Fruit fly (Drosophila melanogaster) whole organism, embryonic: Measurements from ENCODE around the gene Sox21a.

Experiments
- Adf1 ChIP-seq: fragments of 200-800 bp; sonication (Bioruptor generic); IDR thresholded peaks from 2 replicates; pipeline ENCODE4 v1.3.6; 2022; ENCODE audit warnings: missing biosample characterization, missing genetic modification characterization
- Atf-2 ChIP-seq: fragments of 200-800 bp; sonication (Bioruptor generic); optimal IDR thresholded peaks from 2 replicates; lab custom pipeline; 2016; ENCODE audit warnings: missing biosample characterization, missing genetic modification characterization
- Bteb2 ChIP-seq: fragments of 200-800 bp; sonication (Bioruptor generic); optimal IDR thresholded peaks from 2 replicates; lab custom pipeline; 2016; ENCODE audit warnings: missing biosample characterization, missing genetic modification characterization
- CG10565 ChIP-seq: fragments of 200-800 bp; sonication (Bioruptor generic); optimal IDR thresholded peaks from 3 replicates; lab custom pipeline; 2016; ENCODE audit warnings: missing biosample characterization, mild to moderate bottlenecking, missing genetic modification characterization
- CG10979 ChIP-seq: fragments of 200-800 bp; sonication (Bioruptor generic); optimal IDR thresholded peaks from 2 replicates; lab custom pipeline; 2018; ENCODE audit warnings: missing biosample characterization, mild to moderate bottlenecking, missing genetic modification characterization, moderate library complexity
- CG1233 ChIP-seq: fragments of 200-800 bp; sonication (Bioruptor generic); optimal IDR thresholded peaks from 4 replicates; lab custom pipeline; 2018; ENCODE audit warnings: missing biosample characterization, mild to moderate bottlenecking, missing genetic modification characterization
- CG12744 ChIP-seq: fragments of 200-800 bp; sonication (Bioruptor generic); optimal IDR thresholded peaks from 2 replicates; lab custom pipeline; 2016; ENCODE audit warnings: missing biosample characterization, missing genetic modification characterization
- CG13894 ChIP-seq: fragments of 200-800 bp; sonication (Bioruptor generic); optimal IDR thresholded peaks from 3 replicates; lab custom pipeline; 2018; ENCODE audit warnings: missing biosample characterization, mild to moderate bottlenecking, missing genetic modification characterization, moderate library complexity
- CG15073 ChIP-seq: fragments of 200-800 bp; sonication (Bioruptor generic); optimal IDR thresholded peaks from 2 replicates; lab custom pipeline; 2016; ENCODE audit warnings: missing biosample characterization, missing genetic modification characterization
- CG1647 ChIP-seq: fragments of 200-800 bp; sonication (Bioruptor generic); optimal IDR thresholded peaks from 3 replicates; lab custom pipeline; 2016; ENCODE audit warnings: missing biosample characterization, missing genetic modification characterization
- CG17568 ChIP-seq: fragments of 200-800 bp; sonication (Bioruptor generic); optimal IDR thresholded peaks from 2 replicates; lab custom pipeline; 2018; ENCODE audit warnings: missing biosample characterization, mild to moderate bottlenecking, missing genetic modification characterization, moderate library complexity
- CG17912 ChIP-seq: fragments of 200-800 bp; sonication (Bioruptor generic); optimal IDR thresholded peaks from 2 replicates; lab custom pipeline; 2018; ENCODE audit warnings: missing biosample characterization, mild to moderate bottlenecking, missing genetic modification characterization
- CG18764 ChIP-seq: fragments of 200-800 bp; sonication (Bioruptor generic); optimal IDR thresholded peaks from 3 replicates; lab custom pipeline; 2016; ENCODE audit warnings: missing biosample characterization, missing genetic modification characterization
- CG31224 ChIP-seq: fragments of 200-800 bp; sonication (Bioruptor generic); IDR thresholded peaks from 2 replicates; pipeline ENCODE4 v1.3.6; 2022; ENCODE audit warnings: missing biosample characterization, missing genetic modification characterization
- CG5180 ChIP-seq: fragments of 200-800 bp; sonication (Bioruptor generic); optimal IDR thresholded peaks from 3 replicates; lab custom pipeline; 2017; ENCODE audit warnings: missing biosample characterization, missing genetic modification characterization, mild to moderate bottlenecking, moderate library complexity, missing genetic modification reagents
- CG5953 ChIP-seq: fragments of 200-800 bp; sonication (Bioruptor generic); IDR thresholded peaks from 2 replicates; pipeline ENCODE4 v1.3.6; 2022; ENCODE audit warnings: missing biosample characterization, missing genetic modification characterization
- CG6272 ChIP-seq: fragments of 200-800 bp; sonication (Bioruptor generic); IDR thresholded peaks from 2 replicates; pipeline ENCODE4 v1.3.6; 2022; ENCODE audit warnings: missing biosample characterization, missing genetic modification characterization
- CG6683 ChIP-seq: fragments of 200-800 bp; sonication (Bioruptor generic); optimal IDR thresholded peaks from 2 replicates; lab custom pipeline; 2017; ENCODE audit warnings: missing biosample characterization, mild to moderate bottlenecking, missing genetic modification characterization, missing genetic modification reagents
- CG8089 ChIP-seq: fragments of 200-800 bp; sonication (Bioruptor generic); optimal IDR thresholded peaks from 3 replicates; lab custom pipeline; 2016; ENCODE audit warnings: missing biosample characterization, missing genetic modification characterization
- CG8388 ChIP-seq: fragments of 200-800 bp; sonication (Bioruptor generic); optimal IDR thresholded peaks from 2 replicates; lab custom pipeline; 2019; ENCODE audit warnings: missing biosample characterization, mild to moderate bottlenecking, missing genetic modification characterization, moderate library complexity
- Dfd ChIP-seq, 2 experiments: fragments of >200 bp; optimal IDR thresholded peaks; 2 replicates each; lab custom pipeline; 2017; ENCODE audit warnings: missing biosample characterization in 2 of 2, missing genetic modification characterization in 2 of 2
- ERR ChIP-seq: fragments of 200-800 bp; sonication (Bioruptor generic); optimal IDR thresholded peaks from 2 replicates; lab custom pipeline; 2016; ENCODE audit warnings: missing biosample characterization, missing genetic modification characterization
- Fer1 ChIP-seq: fragments of 200-800 bp; sonication (Bioruptor generic); optimal IDR thresholded peaks from 2 replicates; lab custom pipeline; 2017; ENCODE audit warnings: missing biosample characterization, mild to moderate bottlenecking, missing genetic modification characterization
- GATAe ChIP-seq: fragments of 200-800 bp; sonication (Bioruptor generic); conservative IDR thresholded peaks from 2 replicates; pipeline ENCODE4 v1.3.6; 2022; ENCODE audit warnings: missing biosample characterization, missing genetic modification characterization
- HHEX ChIP-seq: fragments of 200-800 bp; sonication (Bioruptor generic); optimal IDR thresholded peaks from 3 replicates; lab custom pipeline; 2017; ENCODE audit warnings: missing biosample characterization, mild to moderate bottlenecking, missing genetic modification characterization, missing genetic modification reagents
- Hsf ChIP-seq: fragments of 200-800 bp; sonication (Bioruptor generic); optimal IDR thresholded peaks from 3 replicates; lab custom pipeline; 2016; ENCODE audit warnings: missing biosample characterization, missing genetic modification characterization
- MBD-R2 ChIP-seq: fragments of 200-800 bp; sonication (Bioruptor generic); IDR thresholded peaks from 2 replicates; pipeline ENCODE4 v1.3.6; 2022; ENCODE audit warnings: missing biosample characterization, missing genetic modification characterization
- PHDP ChIP-seq: fragments of 200-800 bp; sonication (Bioruptor generic); optimal IDR thresholded peaks from 3 replicates; lab custom pipeline; 2018; ENCODE audit warnings: missing biosample characterization, mild to moderate bottlenecking, missing genetic modification characterization, moderate library complexity
- Poxn ChIP-seq: fragments of 200-800 bp; sonication (Bioruptor generic); IDR thresholded peaks from 2 replicates; pipeline ENCODE4 v1.3.6; 2022; ENCODE audit warnings: missing biosample characterization, missing genetic modification characterization
- Side ChIP-seq: fragments of 200-800 bp; sonication (Bioruptor generic); optimal IDR thresholded peaks from 2 replicates; lab custom pipeline; 2016; ENCODE audit warnings: missing biosample characterization, missing genetic modification characterization
- Sox102F ChIP-seq: fragments of 200-800 bp; sonication (Bioruptor generic); optimal IDR thresholded peaks from 2 replicates; lab custom pipeline; 2018; ENCODE audit warnings: missing biosample characterization, mild to moderate bottlenecking, missing genetic modification characterization, moderate library complexity
- bab2 ChIP-seq: fragments of 200-800 bp; sonication (Bioruptor generic); optimal IDR thresholded peaks from 2 replicates; lab custom pipeline; 2016; ENCODE audit warnings: missing biosample characterization, missing genetic modification characterization
- cad ChIP-seq: fragments of >200 bp; optimal IDR thresholded peaks from 2 replicates; lab custom pipeline; 2017; ENCODE audit warnings: missing biosample characterization, missing genetic modification characterization
- chn ChIP-seq: fragments of 200-800 bp; sonication (Bioruptor generic); optimal IDR thresholded peaks from 2 replicates; lab custom pipeline; 2016; ENCODE audit warnings: missing biosample characterization, missing genetic modification characterization
- dimm ChIP-seq: fragments of 200-800 bp; sonication (Bioruptor generic); IDR thresholded peaks from 2 replicates; pipeline ENCODE4 v1.3.6; 2022; ENCODE audit warnings: missing biosample characterization, missing genetic modification characterization
- ewg ChIP-seq: fragments of 200-800 bp; sonication (Bioruptor generic); optimal IDR thresholded peaks from 3 replicates; lab custom pipeline; 2017; ENCODE audit warnings: mild to moderate bottlenecking, missing biosample characterization, missing genetic modification reagents, missing genetic modification characterization
- fru ChIP-seq: fragments of >200 bp; optimal IDR thresholded peaks from 2 replicates; lab custom pipeline; 2017
- ftz-f1 ChIP-seq: fragments of 200-800 bp; sonication (Bioruptor generic); optimal IDR thresholded peaks from 2 replicates; lab custom pipeline; 2016; ENCODE audit warnings: missing biosample characterization, missing genetic modification characterization
- gcm2 ChIP-seq: fragments of 200-800 bp; sonication (Bioruptor generic); optimal IDR thresholded peaks from 2 replicates; lab custom pipeline; 2016; ENCODE audit warnings: missing biosample characterization, missing genetic modification characterization
- grn ChIP-seq: fragments of 200-800 bp; sonication (Bioruptor generic); optimal IDR thresholded peaks from 3 replicates; lab custom pipeline; 2017; ENCODE audit warnings: missing biosample characterization, missing genetic modification characterization
- gt ChIP-seq: fragments of 200-800 bp; sonication (Bioruptor generic); IDR thresholded peaks from 2 replicates; pipeline ENCODE4 v1.3.6; 2022; ENCODE audit warnings: missing biosample characterization, missing genetic modification characterization
- lab ChIP-seq: fragments of 200-800 bp; sonication (Bioruptor generic); optimal IDR thresholded peaks from 3 replicates; lab custom pipeline; 2017; ENCODE audit warnings: missing biosample characterization, missing genetic modification characterization, mild to moderate bottlenecking, moderate library complexity, missing genetic modification reagents
- nom ChIP-seq: fragments of 200-800 bp; sonication (Bioruptor generic); optimal IDR thresholded peaks from 2 replicates; lab custom pipeline; 2017; ENCODE audit warnings: missing biosample characterization, missing genetic modification characterization, mild to moderate bottlenecking, moderate library complexity, missing genetic modification reagents
- phol ChIP-seq: fragments of 200-800 bp; sonication (Bioruptor generic); optimal IDR thresholded peaks from 3 replicates; lab custom pipeline; 2018; ENCODE audit warnings: missing biosample characterization, mild to moderate bottlenecking, missing genetic modification characterization, moderate library complexity
- rib ChIP-seq: fragments of 200-800 bp; sonication (Bioruptor generic); IDR thresholded peaks from 2 replicates; pipeline ENCODE4 v1.3.6; 2022; ENCODE audit warnings: missing biosample characterization, missing genetic modification characterization
- row ChIP-seq: fragments of 200-800 bp; sonication (Bioruptor generic); IDR thresholded peaks from 3 replicates; pipeline ENCODE4 v1.3.6; 2022; ENCODE audit warnings: missing biosample characterization, missing genetic modification characterization
- sc ChIP-seq, 3 experiments: fragments of >200 bp in 2 of 3; fragments of 200-800 bp in 1 of 3; sonication (Bioruptor generic) in 1 of 3; optimal IDR thresholded peaks; 2 replicates in 2 of 3; 3 replicates in 1 of 3; lab custom pipeline; 2017; ENCODE audit warnings: mild to moderate bottlenecking in 1 of 3, missing biosample characterization in 1 of 3, missing genetic modification characterization in 1 of 3, missing genetic modification reagents in 1 of 3
- slbo ChIP-seq: fragments of 200-800 bp; sonication (Bioruptor generic); IDR thresholded peaks from 2 replicates; pipeline ENCODE4 v1.3.6; 2022; ENCODE audit warnings: missing biosample characterization, missing genetic modification characterization
- slp2 ChIP-seq: fragments of 200-800 bp; sonication (Bioruptor generic); optimal IDR thresholded peaks from 2 replicates; lab custom pipeline; 2016; ENCODE audit warnings: missing biosample characterization, missing genetic modification characterization
- unc-4 ChIP-seq: fragments of 200-800 bp; sonication (Bioruptor generic); IDR thresholded peaks from 2 replicates; pipeline ENCODE4 v1.3.6; 2022; ENCODE audit warnings: missing biosample characterization, missing genetic modification characterization; ENCODE audit not compliant: partially characterized antibody
- unpg ChIP-seq: fragments of 200-800 bp; sonication (Bioruptor generic); optimal IDR thresholded peaks from 3 replicates; lab custom pipeline; 2018; ENCODE audit warnings: missing biosample characterization, mild to moderate bottlenecking, missing genetic modification characterization, moderate library complexity

Sox21a gene

dm6 chr3L:14111411-14111810, 3.5 kb upstream of the Sox21a start (continued):
- TF ChIP-seq Atf-2 (GFP tag; lab: Kevin White, UChicago) (peak; percentile 77), GATAe (GFP tag; lab: Robert Waterston, UW) (peak; percentile 27; the same call in 1 of the 2 replicates), slp2 (peak; percentile 78), CG1233 (peak; percentile 59), CG17568 (GFP tag; lab: Kevin White, UChicago) (peak; percentile 19), ftz-f1 (GFP tag; lab: Kevin White, UChicago) (peak; percentile 34), unc-4 (GFP tag; lab: Robert Waterston, UW) (no peak), HHEX (peak; percentile 19), Fer1 (peak; percentile 53), Poxn (GFP tag; lab: Robert Waterston, UW) (no peak), rib (GFP tag; lab: Robert Waterston, UW) (peak; percentile 47; the same call in 1 of the 2 replicates), row (GFP tag; lab: Robert Waterston, UW) (peak; percentile 71), ewg (peak; percentile 72), Adf1 (GFP tag; lab: Robert Waterston, UW) (peak; percentile 46), dimm (GFP tag; lab: Robert Waterston, UW) (peak; percentile 45; the same call in 1 of the 2 replicates), Hsf (GFP tag; lab: Kevin White, UChicago) (peak; percentile 91), CG10979 (peak; percentile 73), slbo (peak; percentile 95), PHDP (tag; lab: Kevin White, UChicago) (peak; percentile 67), CG5180 (GFP tag; lab: Kevin White, UChicago) (no peak), Bteb2 (peak; percentile 43), CG18764 (GFP tag; lab: Kevin White, UChicago) (peak; percentile 59), CG1647 (GFP tag; lab: Kevin White, UChicago) (peak; percentile 80), phol (tag; lab: Kevin White, UChicago) (peak; percentile 78), CG8089 (GFP tag; lab: Kevin White, UChicago) (peak; percentile 86), lab (GFP tag; lab: Kevin White, UChicago) (peak; percentile 32), CG8388 (GFP tag; lab: Kevin White, UChicago) (peak; percentile 29), CG6272 (peak; percentile 73), fru (lab: Kevin White, UChicago) (no peak), CG10565 (GFP tag; lab: Kevin White, UChicago) (no peak), Side (GFP tag; lab: Kevin White, UChicago) (peak; percentile 78), sc (optimal IDR thresholded peaks at IDR 0.05; lab: Kevin White, UChicago) (no peak), sc (GFP tag; optimal IDR thresholded peaks at IDR 0.05; lab: Kevin White, UChicago) (peak; percentile 43), grn (peak; percentile 48), bab2 (peak; percentile 91), MBD-R2 (GFP tag; lab: Robert Waterston, UW) (0 out of 2 replicates have a peak, but pooled peaks have one; percentile 15), cad (GFP tag; lab: Kevin White, UChicago) (peak; percentile 19), Dfd (GFP tag; optimal IDR thresholded peaks at IDR 0.05; lab: Kevin White, UChicago) (no peak), ERR (GFP tag; lab: Kevin White, UChicago) (peak; percentile 74), CG13894 (tag; lab: Kevin White, UChicago) (no peak), Sox102F (GFP tag; lab: Kevin White, UChicago) (peak; percentile 86), gcm2 (GFP tag; lab: Kevin White, UChicago) (peak; percentile 7), chn (GFP tag; lab: Kevin White, UChicago) (peak; percentile 85), CG15073 (GFP tag; lab: Kevin White, UChicago) (peak; percentile 55), nom (GFP tag; lab: Kevin White, UChicago) (no peak), CG5953 (GFP tag; lab: Robert Waterston, UW) (peak; percentile 45; the same call in 1 of the 2 replicates), CG12744 (GFP tag; lab: Kevin White, UChicago) (peak; percentile 71), CG31224 (GFP tag; lab: Robert Waterston, UW) (peak; percentile 19; the same call in 1 of the 2 replicates), gt (no peak; the same call in 1 of the 2 replicates), unpg (GFP tag; lab: Kevin White, UChicago) (peak; percentile 73), CG6683 (GFP tag; lab: Kevin White, UChicago) (no peak), CG17912 (peak; percentile 91)
